Worm (Caenorhabditis elegans) whole organism, L4/young adult: ENCODE results near the gene tgn-38.

ENCODE experiments used
- W03F9.2 ChIP-seq: fragments of 150-350 bp; optimal IDR thresholded peaks from 2 replicates; lab custom pipeline; 2014; ENCODE audit warnings: missing biosample characterization, missing genetic modification characterization
- dao-5 ChIP-seq: sonication (generic microtip); optimal IDR thresholded peaks from 2 replicates; lab custom pipeline; 2016; ENCODE audit warnings: missing genotype, missing genetic modification characterization, moderate library complexity, missing compliant biosample characterization
- him-1 ChIP-seq: sonication (generic microtip); optimal IDR thresholded peaks from 2 replicates; lab custom pipeline; 2016; ENCODE audit warnings: missing genotype, missing genetic modification reagents, missing genetic modification characterization, missing compliant biosample characterization

DNA sequence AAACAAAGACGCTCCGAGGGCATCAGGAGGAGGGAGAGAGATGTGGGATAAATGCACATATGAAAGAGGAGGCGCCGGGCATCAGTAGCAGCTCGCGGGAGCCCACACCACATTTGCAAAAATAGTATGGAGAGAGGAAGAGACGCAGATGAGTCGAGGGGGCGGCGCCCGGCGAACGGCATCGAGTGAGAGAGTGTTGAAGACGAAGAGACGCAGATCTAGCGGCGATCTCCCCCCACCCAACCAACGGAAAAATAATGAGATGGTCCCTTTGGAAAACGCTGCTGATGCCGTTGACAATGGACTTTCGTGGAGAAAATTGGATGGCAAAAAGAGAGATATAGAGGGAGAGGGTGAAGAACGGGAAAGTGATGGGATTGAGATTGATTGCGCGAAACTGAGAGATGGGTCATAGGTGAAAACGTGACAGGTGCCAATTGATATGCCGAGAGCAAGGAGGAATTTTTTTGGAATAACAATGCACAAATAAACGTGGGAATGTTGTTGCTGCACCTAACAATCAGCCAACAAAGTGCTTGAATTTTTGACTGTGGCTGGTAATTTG is 16.5 kb downstream of the tgn-38 start:
- TF ChIP-seq him-1 (no peak), W03F9.2 (no peak), dao-5 (tag; lab: Kevin White, UChicago) (no peak)
